Fruit fly (Drosophila melanogaster) whole organism: Measurements from ENCODE around the gene Pde1c.

Source experiments
- CG8478 ChIP-seq: fragments of >200 bp; optimal IDR thresholded peaks from 2 replicates; lab custom pipeline; 2018; ENCODE audit warnings: inconsistent platforms
- EcR ChIP-seq, 2 experiments: fragments of >200 bp; optimal IDR thresholded peaks; 2 replicates each; lab custom pipeline; 2017; ENCODE audit warnings: missing biosample characterization in 2 of 2, missing genetic modification characterization in 2 of 2, missing genetic modification reagents in 2 of 2
- pan ChIP-seq: fragments of >200 bp; optimal IDR thresholded peaks from 2 replicates; lab custom pipeline; 2017
- psq ChIP-seq: fragments of >200 bp; optimal IDR thresholded peaks from 2 replicates; lab custom pipeline; 2017

DNA sequence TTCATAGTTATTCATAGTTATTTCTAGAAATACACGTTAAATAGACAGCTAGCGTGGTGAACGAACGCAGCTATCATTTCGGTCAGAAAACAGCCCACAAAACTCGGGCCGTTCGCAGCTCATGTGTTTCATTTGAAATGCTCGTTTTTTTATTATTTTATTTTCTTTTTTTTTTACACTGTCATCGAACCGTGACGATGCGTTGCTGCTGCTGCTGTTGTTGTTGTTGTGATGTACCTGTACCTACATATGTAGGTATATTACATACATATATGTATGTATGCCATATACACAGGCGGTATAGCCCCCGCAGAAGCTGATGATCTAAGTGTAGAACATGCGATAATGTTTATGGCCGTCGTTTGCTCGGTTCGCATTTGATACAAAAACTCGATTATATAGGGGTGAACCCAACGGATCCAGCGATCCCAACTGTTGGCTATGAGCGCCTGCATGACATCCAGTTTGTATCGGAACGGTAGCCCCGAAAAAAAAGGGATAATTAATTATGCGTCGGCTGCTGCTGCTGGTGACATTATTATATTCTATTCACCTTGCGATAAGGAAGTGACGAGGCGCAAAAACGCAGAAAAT, 44.9 kb upstream of the Pde1c start:
- TF ChIP-seq psq (lab: Kevin White, UChicago) (no peak), pan (lab: Kevin White, UChicago) (no peak), CG8478 (lab: Kevin White, UChicago) (no peak), EcR (GFP tag; optimal IDR thresholded peaks at IDR 0.05; lab: Kevin White, UChicago) (no peak)
